Fruit fly (Drosophila melanogaster) Kc167 (cell line): ENCODE data around the gene CG34130.

Experiments
- Myc ChIP-seq: fragments of >200 bp; optimal IDR thresholded peaks from 2 replicates; lab custom pipeline; 2017; ENCODE audit warnings: missing external identifiers
- Sin3A ChIP-seq: fragments of >200 bp; optimal IDR thresholded peaks from 2 replicates; lab custom pipeline; 2018; ENCODE audit warnings: missing external identifiers
- h ChIP-seq: fragments of >200 bp; optimal IDR thresholded peaks from 3 replicates; lab custom pipeline; 2018; ENCODE audit warnings: missing external identifiers
- insv ChIP-seq: fragments of >200 bp; optimal IDR thresholded peaks from 3 replicates; lab custom pipeline; 2018; ENCODE audit warnings: missing external identifiers
- psq ChIP-seq: fragments of >200 bp; optimal IDR thresholded peaks from 2 replicates; lab custom pipeline; 2017; ENCODE audit warnings: missing external identifiers
- ttk ChIP-seq: sonication (Bioruptor generic); optimal IDR thresholded peaks from 2 replicates; lab custom pipeline; 2017; ENCODE audit warnings: missing external identifiers

CG34130 gene

dm6 chr3R:26189877-26190276 lies at the start of gene CG34130:
Gene CG34130 (minus strand): TSS chr3R:26189977.
- TF ChIP-seq h (lab: Kevin White, UChicago): no peak
- TF ChIP-seq psq (lab: Kevin White, UChicago): no peak
- no peak for TF ChIP-seq Sin3A (lab: Kevin White, UChicago)
- no peak for TF ChIP-seq insv (lab: Kevin White, UChicago)
- TF ChIP-seq Myc (lab: Kevin White, UChicago): no peak

dm6 chr3R:26238945-26239344 lies 49.2 kb upstream of the CG34130 start:
- TF ChIP-seq Sin3A (lab: Kevin White, UChicago) (no peak), psq (lab: Kevin White, UChicago) (no peak), ttk (lab: Kevin White, UChicago) (no peak), Myc (lab: Kevin White, UChicago) (no peak), h (lab: Kevin White, UChicago) (no peak), insv (lab: Kevin White, UChicago) (no peak)

dm6 chr3R:26237496-26237895 lies 47.7 kb upstream of the CG34130 start:
- TF ChIP-seq psq (lab: Kevin White, UChicago) (no peak), ttk (lab: Kevin White, UChicago) (no peak), Sin3A (lab: Kevin White, UChicago) (no peak), insv (lab: Kevin White, UChicago) (no peak), Myc (lab: Kevin White, UChicago) (no peak), h (lab: Kevin White, UChicago) (no peak)

- no peak for TF ChIP-seq ttk (lab: Kevin White, UChicago)
- TF ChIP-seq h (lab: Kevin White, UChicago): no peak
- no peak for TF ChIP-seq insv (lab: Kevin White, UChicago)
- no peak for TF ChIP-seq psq (lab: Kevin White, UChicago)
- TF ChIP-seq Myc (lab: Kevin White, UChicago): no peak
- no peak for TF ChIP-seq Sin3A (lab: Kevin White, UChicago)
These were observed 45.3 kb upstream of the CG34130 start for dm6 chr3R:26235034-26235433.

dm6 chr3R:26230016-26230415 lies 40.2 kb upstream of the CG34130 start, which contains the start of gene CG12290:
Gene CG12290 (plus strand): TSS chr3R:26230248.
- TF ChIP-seq insv (lab: Kevin White, UChicago) (no peak), Sin3A (lab: Kevin White, UChicago) (no peak), h (lab: Kevin White, UChicago) (no peak), ttk (lab: Kevin White, UChicago) (no peak), psq (lab: Kevin White, UChicago) (no peak), Myc (lab: Kevin White, UChicago) (no peak)

dm6 chr3R:26228026-26228635 lies 38.4 kb upstream of the CG34130 start:
- TF ChIP-seq Sin3A (lab: Kevin White, UChicago) (no peak), ttk (lab: Kevin White, UChicago) (no peak), h (lab: Kevin White, UChicago) (no peak), psq (lab: Kevin White, UChicago) (no peak), Myc (lab: Kevin White, UChicago) (no peak), insv (lab: Kevin White, UChicago) (no peak)

dm6 chr3R:26226506-26227277 lies 36.9 kb upstream of the CG34130 start:
- TF ChIP-seq psq (lab: Kevin White, UChicago) (no peak), insv (lab: Kevin White, UChicago) (no peak), Sin3A (lab: Kevin White, UChicago) (no peak), ttk (lab: Kevin White, UChicago) (no peak), h (lab: Kevin White, UChicago) (no peak), Myc (lab: Kevin White, UChicago) (no peak)

- no peak for TF ChIP-seq ttk (lab: Kevin White, UChicago)
These were observed 32.4 kb upstream of the CG34130 start for dm6 chr3R:26222123-26222651.

dm6 chr3R:26214301-26214700 lies 24.5 kb upstream of the CG34130 start:
- TF ChIP-seq Myc (lab: Kevin White, UChicago): no peak
- TF ChIP-seq Sin3A (lab: Kevin White, UChicago): no peak
- no peak for TF ChIP-seq ttk (lab: Kevin White, UChicago)
- no peak for TF ChIP-seq h (lab: Kevin White, UChicago)
- no peak for TF ChIP-seq insv (lab: Kevin White, UChicago)
- no peak for TF ChIP-seq psq (lab: Kevin White, UChicago)

dm6 chr3R:26212935-26213334 lies 23.2 kb upstream of the CG34130 start:
- TF ChIP-seq h (lab: Kevin White, UChicago) (no peak), Sin3A (lab: Kevin White, UChicago) (no peak), ttk (lab: Kevin White, UChicago) (no peak), psq (lab: Kevin White, UChicago) (no peak), Myc (lab: Kevin White, UChicago) (no peak), insv (lab: Kevin White, UChicago) (no peak)

dm6 chr3R:26194933-26195452 lies 5.2 kb upstream of the CG34130 start:
- TF ChIP-seq h (lab: Kevin White, UChicago) (no peak), insv (lab: Kevin White, UChicago) (no peak), Sin3A (lab: Kevin White, UChicago) (no peak), Myc (lab: Kevin White, UChicago) (no peak), psq (lab: Kevin White, UChicago) (no peak), ttk (lab: Kevin White, UChicago) (no peak)
